Worm (Caenorhabditis elegans): ENCODE data around the gene B0024.15.

ce11 chrV:10246443-10246885, 43.4 kb upstream of the B0024.15 start:
- no peak for TF ChIP-seq ttx-3 (tag; optimal IDR thresholded peaks at IDR 0.05)
- TF ChIP-seq fkh-10 (GFP tag; optimal IDR thresholded peaks at IDR 0.05) = no peak
- TF ChIP-seq dmd-4 (tag; optimal IDR thresholded peaks at IDR 0.05; ENCODE audit: borderline replicate concordance) = no peak

All from whole organism, late embryonic.